Worm (Caenorhabditis elegans): ENCODE results near the gene pst-2.

pst-2 gene

ce11 chrIII:5711881-5712643 is 31.8 kb downstream of the pst-2 start:
- TF ChIP-seq npax-4 (tag; optimal IDR thresholded peaks at IDR 0.05) (no peak), Y22D7AL.16 (tag; optimal IDR thresholded peaks at IDR 0.05) (no peak), tbx-2 (tag; optimal IDR thresholded peaks at IDR 0.05) (no peak), hlh-15 (tag; optimal IDR thresholded peaks at IDR 0.05) (no peak), lim-6 (tag; optimal IDR thresholded peaks at IDR 0.05) (no peak), fkh-10 (GFP tag; optimal IDR thresholded peaks at IDR 0.05) (no peak), C38D4.7 (GFP tag; optimal IDR thresholded peaks at IDR 0.05) (no peak), ceh-6 (GFP tag; optimal IDR thresholded peaks at IDR 0.05) (no peak), ceh-22 (tag; optimal IDR thresholded peaks at IDR 0.05) (no peak), ahr-1 (tag; optimal IDR thresholded peaks at IDR 0.05) (no peak)

ce11 chrIII:5714230-5714983 is 34.2 kb downstream of the pst-2 start, which contains the start of gene arf-1:
Gene arf-1 (plus strand): TSS chrIII:5714886.
- TF ChIP-seq hlh-15 (tag; optimal IDR thresholded peaks at IDR 0.05) (no peak), T23F11.4 (GFP tag; optimal IDR thresholded peaks at IDR 0.05) (no peak), syd-9 (tag; optimal IDR thresholded peaks at IDR 0.05) (no peak), hlh-6 (tag; optimal IDR thresholded peaks at IDR 0.05) (no peak), nhr-11 (tag; optimal IDR thresholded peaks at IDR 0.05) (no peak), gmeb-2 (tag; optimal IDR thresholded peaks at IDR 0.05) (no peak), ztf-16 (tag; optimal IDR thresholded peaks at IDR 0.05) (no peak)

- TF ChIP-seq pax-1 (tag; optimal IDR thresholded peaks at IDR 0.05) (no peak), eyg-1 (tag; optimal IDR thresholded peaks at IDR 0.05) (no peak), elt-2 (tag; optimal IDR thresholded peaks at IDR 0.05) (no peak), ref-2 (tag; optimal IDR thresholded peaks at IDR 0.05) (no peak), ahr-1 (tag; optimal IDR thresholded peaks at IDR 0.05) (no peak), ceh-6 (GFP tag; optimal IDR thresholded peaks at IDR 0.05) (no peak), sox-2 (GFP tag; IDR thresholded peaks at IDR 0.05) (no peak), K02D7.2 (tag; optimal IDR thresholded peaks at IDR 0.05) (no peak), F13H6.1 (tag; optimal IDR thresholded peaks at IDR 0.05) (no peak), hlh-6 (tag; optimal IDR thresholded peaks at IDR 0.05) (no peak), unc-3 (GFP tag; conservative IDR thresholded peaks at IDR 0.05) (no peak), unc-3 (tag; optimal IDR thresholded peaks at IDR 0.05) (no peak), ceh-2 (tag; optimal IDR thresholded peaks at IDR 0.05) (no peak), T23F11.4 (GFP tag; optimal IDR thresholded peaks at IDR 0.05) (no peak), hlh-30 (tag; optimal IDR thresholded peaks at IDR 0.05; ENCODE audit: insufficient read depth) (no peak), ceh-34 (tag; optimal IDR thresholded peaks at IDR 0.05) (no peak), gmeb-2 (tag; optimal IDR thresholded peaks at IDR 0.05) (no peak)
Observed at ce11 chrIII:5714984-5715454, 34.8 kb downstream of the pst-2 start.

ce11 chrIII:5715467-5715866 is 35.2 kb downstream of the pst-2 start:
- peak; percentile 84 for TF ChIP-seq ceh-31 (tag; optimal IDR thresholded peaks at IDR 0.05)
- peak; percentile 26 for TF ChIP-seq hlh-13 (GFP tag; optimal IDR thresholded peaks at IDR 0.05)
- TF ChIP-seq dve-1 (tag; optimal IDR thresholded peaks at IDR 0.05) = peak; percentile 24
- peak; percentile 58 for TF ChIP-seq unc-55 (GFP tag; optimal IDR thresholded peaks at IDR 0.05)
- peak; percentile 54 for TF ChIP-seq syd-9 (tag; optimal IDR thresholded peaks at IDR 0.05)
- peak; percentile 7 for TF ChIP-seq C08G9.2 (tag; optimal IDR thresholded peaks at IDR 0.05)
- 0 out of 2 replicates have a peak, but pooled peaks have one; percentile 13 for TF ChIP-seq ceh-45 (GFP tag; IDR thresholded peaks at IDR 0.05)
- peak; percentile 12 for TF ChIP-seq lim-6 (tag; optimal IDR thresholded peaks at IDR 0.05)
- no peak for TF ChIP-seq fkh-10 (GFP tag; optimal IDR thresholded peaks at IDR 0.05)
- TF ChIP-seq hlh-30 (tag; optimal IDR thresholded peaks at IDR 0.05; ENCODE audit: insufficient read depth) = peak; percentile 79
- TF ChIP-seq rnt-1 (tag; optimal IDR thresholded peaks at IDR 0.05) = peak; percentile 70
- no peak for TF ChIP-seq hlh-15 (tag; optimal IDR thresholded peaks at IDR 0.05)
- peak; percentile 26 for TF ChIP-seq sdc-2 (tag; optimal IDR thresholded peaks at IDR 0.05)
- TF ChIP-seq nhr-11 (tag; optimal IDR thresholded peaks at IDR 0.05) = no peak
- peak; percentile 60 for TF ChIP-seq ama-1 (optimal IDR thresholded peaks at IDR 0.05)
- TF ChIP-seq ceh-14 (tag; optimal IDR thresholded peaks at IDR 0.05) = peak; percentile 24
- TF ChIP-seq F13H6.1 (tag; optimal IDR thresholded peaks at IDR 0.05) = peak; percentile 17
- peak; percentile 84 for TF ChIP-seq nfya-1 (tag; optimal IDR thresholded peaks at IDR 0.05)
- peak; percentile 71 for TF ChIP-seq pros-1 (tag; optimal IDR thresholded peaks at IDR 0.05)
- TF ChIP-seq ceh-30 (tag; optimal IDR thresholded peaks at IDR 0.05) = no peak
- TF ChIP-seq dmd-4 (tag; optimal IDR thresholded peaks at IDR 0.05; ENCODE audit: borderline replicate concordance) = no peak
- TF ChIP-seq mec-3 (tag; optimal IDR thresholded peaks at IDR 0.05; ENCODE audit: borderline replicate concordance) = no peak
- TF ChIP-seq ceh-22 (tag; optimal IDR thresholded peaks at IDR 0.05) = peak; percentile 52
- TF ChIP-seq unc-42 (tag; optimal IDR thresholded peaks at IDR 0.05) = peak; percentile 34
